Worm (Caenorhabditis elegans) whole organism, mixed stage, embryonic: ENCODE results near the gene str-106.

Experiments
- blmp-1 ChIP-seq: fragments of 150-350 bp; optimal IDR thresholded peaks from 2 replicates; lab custom pipeline; 2014; ENCODE audit warnings: missing biosample characterization, missing genetic modification characterization
- ceh-39 ChIP-seq: fragments of 150-350 bp; optimal IDR thresholded peaks from 2 replicates; lab custom pipeline; 2014; ENCODE audit warnings: missing biosample characterization, missing genetic modification characterization
- mep-1 ChIP-seq: fragments of 150-350 bp; optimal IDR thresholded peaks from 2 replicates; lab custom pipeline; 2017; ENCODE audit warnings: missing biosample characterization, missing genetic modification reagents, missing genetic modification characterization, inconsistent platforms
- nhr-237 ChIP-seq: fragments of 150-350 bp; optimal IDR thresholded peaks from 2 replicates; lab custom pipeline; 2014; ENCODE audit warnings: missing biosample characterization, missing genetic modification characterization
- pha-4 ChIP-seq: fragments of 150-350 bp; optimal IDR thresholded peaks from 2 replicates; lab custom pipeline; 2018; ENCODE audit warnings: missing biosample characterization, missing genetic modification reagents, missing genetic modification characterization
- snpc-4 ChIP-seq: fragments of 150-350 bp; optimal IDR thresholded peaks from 2 replicates; lab custom pipeline; 2014; ENCODE audit warnings: missing biosample characterization, missing genetic modification characterization
- sptf-1 ChIP-seq: sonication (generic microtip); optimal IDR thresholded peaks from 2 replicates; lab custom pipeline; 2017; ENCODE audit warnings: mild to moderate bottlenecking, missing genetic modification characterization, moderate library complexity, missing compliant biosample characterization
- unc-62 ChIP-seq: fragments of 150-350 bp; optimal IDR thresholded peaks from 2 replicates; lab custom pipeline; 2014; ENCODE audit warnings: missing biosample characterization, missing genetic modification reagents, missing genetic modification characterization
- ztf-11 ChIP-seq: fragments of 150-350 bp; optimal IDR thresholded peaks from 2 replicates; lab custom pipeline; 2014; ENCODE audit warnings: missing biosample characterization, missing genetic modification characterization

DNA sequence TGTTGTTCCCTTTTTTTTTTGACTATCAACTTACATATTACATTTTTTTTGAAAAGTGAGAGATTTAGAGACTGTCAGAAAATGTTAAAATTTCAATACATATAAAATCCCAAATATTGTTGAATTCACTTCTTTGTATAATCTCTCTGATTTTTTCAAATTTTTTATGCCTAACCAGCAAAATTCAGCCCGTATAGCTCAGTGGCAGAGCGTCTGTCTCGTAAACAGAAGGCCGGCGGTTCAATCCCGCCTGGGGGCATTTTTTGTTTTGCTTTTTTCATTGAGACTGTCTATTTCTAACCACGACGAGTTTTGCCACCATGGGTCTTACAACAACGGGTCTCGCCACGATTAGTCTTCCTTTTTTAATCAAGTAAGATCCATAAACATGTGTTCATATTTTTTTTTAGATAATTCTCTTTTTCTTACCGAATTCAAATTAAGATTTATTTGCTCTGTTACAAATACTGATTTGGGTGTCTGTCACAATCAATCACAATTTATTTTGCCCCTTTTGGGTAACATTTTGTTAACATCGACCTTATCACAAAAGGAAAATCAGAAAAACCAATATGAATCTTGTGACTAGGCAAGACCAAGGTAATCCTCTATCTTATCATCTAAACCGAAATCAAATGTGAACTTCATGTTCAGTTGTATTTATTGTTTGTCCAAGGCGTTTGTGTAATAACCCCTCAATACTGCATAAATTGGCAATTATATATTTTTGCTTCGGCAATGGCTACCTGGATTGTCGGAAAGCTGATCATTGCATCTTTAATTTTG is 38.7 kb downstream of the str-106 start, which contains the start of gene glc-1:
- TF ChIP-seq sptf-1 (tag; lab: Kevin White, UChicago): no peak
- TF ChIP-seq nhr-237 (tag; lab: Kevin White, UChicago): no peak
- TF ChIP-seq ztf-11 (tag; lab: Kevin White, UChicago): no peak
- TF ChIP-seq snpc-4 (tag; lab: Kevin White, UChicago): no peak
- TF ChIP-seq pha-4: no peak
- TF ChIP-seq blmp-1 (tag; lab: Kevin White, UChicago): no peak
- no peak for TF ChIP-seq ceh-39
- TF ChIP-seq mep-1 (tag; lab: Kevin White, UChicago): no peak
- TF ChIP-seq unc-62 (GFP tag; lab: Kevin White, UChicago): no peak
